Worm (Caenorhabditis elegans) whole organism, young adult: ENCODE data around the gene T07F8.1.
A peak's percentile ranks its signal among the peaks of the same experiment; 100 is the strongest.

Experiments used
- B0019.2 ChIP-seq: fragments of 200-800 bp; sonication (Bioruptor generic); conservative IDR thresholded peaks from 2 replicates; pipeline ENCODE4 v1.3.6; 2022; ENCODE audit warnings: missing genetic modification reagents, missing genetic modification characterization, missing compliant biosample characterization
- B0336.3 ChIP-seq: fragments of 200-800 bp; sonication (Bioruptor generic); IDR thresholded peaks from 2 replicates; pipeline ENCODE4 v1.3.6; 2022; ENCODE audit warnings: missing genetic modification characterization, missing compliant biosample characterization
- F10E7.11 ChIP-seq: sonication (generic microtip); optimal IDR thresholded peaks from 2 replicates; lab custom pipeline; 2017; ENCODE audit warnings: mild to moderate bottlenecking, missing genetic modification characterization, moderate library complexity, missing compliant biosample characterization
- F23B12.7 ChIP-seq: sonication (generic microtip); optimal IDR thresholded peaks from 2 replicates; lab custom pipeline; 2017; ENCODE audit warnings: missing genetic modification characterization, mild to moderate bottlenecking, missing compliant biosample characterization, antibody characterized with exemption, moderate library complexity; ENCODE audit not compliant: insufficient read depth
- F33H1.4 ChIP-seq: fragments of 200-800 bp; sonication (Bioruptor generic); IDR thresholded peaks from 2 replicates; pipeline ENCODE4 v1.3.6; 2022; ENCODE audit warnings: missing genetic modification reagents, missing genetic modification characterization, missing compliant biosample characterization
- F39B2.1 ChIP-seq: fragments of 200-800 bp; sonication (Bioruptor generic); IDR thresholded peaks from 2 replicates; pipeline ENCODE4 v1.3.6; 2022; ENCODE audit warnings: missing genetic modification reagents, missing genetic modification characterization, missing compliant biosample characterization
- Y53G8AR.9 ChIP-seq: fragments of 200-800 bp; sonication (Bioruptor generic); conservative IDR thresholded peaks from 2 replicates; pipeline ENCODE4 v1.3.6; 2022; ENCODE audit warnings: missing genetic modification reagents, missing genetic modification characterization, missing compliant biosample characterization
- Y56A3A.18 ChIP-seq: fragments of 200-800 bp; sonication (Bioruptor generic); IDR thresholded peaks from 2 replicates; pipeline ENCODE4 v1.3.6; 2022; ENCODE audit warnings: missing genetic modification reagents, missing genetic modification characterization, missing compliant biosample characterization
- aptf-2 ChIP-seq: fragments of 200-800 bp; sonication (Bioruptor generic); conservative IDR thresholded peaks from 2 replicates; pipeline ENCODE4 v1.3.6; 2022; ENCODE audit warnings: missing genetic modification reagents, missing genetic modification characterization, missing compliant biosample characterization
- attf-3 ChIP-seq: fragments of 200-800 bp; sonication (Bioruptor generic); conservative IDR thresholded peaks from 2 replicates; pipeline ENCODE4 v1.3.6; 2022; ENCODE audit warnings: missing genetic modification reagents, missing genetic modification characterization, missing compliant biosample characterization
- attf-6 ChIP-seq: fragments of 200-800 bp; sonication (Bioruptor generic); IDR thresholded peaks from 2 replicates; pipeline ENCODE4 v1.3.6; 2022; ENCODE audit warnings: missing genetic modification reagents, missing genetic modification characterization, missing compliant biosample characterization
- ceh-27 ChIP-seq: fragments of 200-800 bp; sonication (Bioruptor generic); optimal IDR thresholded peaks from 2 replicates; lab custom pipeline; 2018; ENCODE audit warnings: mild to moderate bottlenecking, missing genetic modification characterization, moderate library complexity, missing compliant biosample characterization
- ceh-58 ChIP-seq: fragments of 200-800 bp; sonication (Bioruptor generic); IDR thresholded peaks from 2 replicates; pipeline ENCODE4 v1.3.6; 2022; ENCODE audit warnings: missing genetic modification characterization, missing compliant biosample characterization
- ceh-79 ChIP-seq: sonication (generic microtip); optimal IDR thresholded peaks from 2 replicates; lab custom pipeline; 2017; ENCODE audit warnings: mild to moderate bottlenecking, missing genetic modification characterization, missing compliant biosample characterization
- dpff-1 ChIP-seq: sonication (generic microtip); optimal IDR thresholded peaks from 2 replicates; lab custom pipeline; 2017; ENCODE audit warnings: mild to moderate bottlenecking, missing genetic modification characterization, missing compliant biosample characterization
- egl-18 ChIP-seq: fragments of 200-800 bp; sonication (Bioruptor generic); IDR thresholded peaks from 2 replicates; pipeline ENCODE4 v1.3.6; 2022; ENCODE audit warnings: missing genetic modification reagents, missing genetic modification characterization, missing compliant biosample characterization
- ekl-4 ChIP-seq: fragments of 200-800 bp; sonication (Bioruptor generic); IDR thresholded peaks from 2 replicates; pipeline ENCODE4 v1.3.6; 2022; ENCODE audit warnings: missing genetic modification reagents, missing genetic modification characterization, missing compliant biosample characterization
- him-1 ChIP-seq: sonication (generic microtip); optimal IDR thresholded peaks from 2 replicates; lab custom pipeline; 2016; ENCODE audit warnings: missing genotype, missing genetic modification reagents, missing genetic modification characterization, missing compliant biosample characterization
- hsf-1 ChIP-seq: fragments of 200-800 bp; sonication (Bioruptor generic); IDR thresholded peaks from 2 replicates; pipeline ENCODE4 v1.3.6; 2022; ENCODE audit warnings: missing genetic modification reagents, missing genetic modification characterization, missing compliant biosample characterization
- lin-35 ChIP-seq, 3 experiments: fragments of 150-350 bp in 2 of 3; sonication (generic microtip) in 1 of 3; optimal IDR thresholded peaks; 2 replicates each; lab custom pipeline; 2014 to 2018; ENCODE audit warnings: missing biosample characterization in 3 of 3, missing genetic modification characterization in 3 of 3, missing genetic modification reagents in 3 of 3
- lin-40 ChIP-seq: sonication (generic microtip); optimal IDR thresholded peaks from 2 replicates; lab custom pipeline; 2016; ENCODE audit warnings: missing genetic modification characterization, mild to moderate bottlenecking, missing compliant biosample characterization, missing genotype, missing genetic modification reagents
- lin-54 ChIP-seq: fragments of 200-800 bp; sonication (Bioruptor generic); optimal IDR thresholded peaks from 2 replicates; lab custom pipeline; 2018; ENCODE audit warnings: mild to moderate bottlenecking, missing genetic modification characterization, missing compliant biosample characterization
- lsl-1 ChIP-seq: fragments of 200-800 bp; sonication (Bioruptor generic); optimal IDR thresholded peaks from 2 replicates; lab custom pipeline; 2018; ENCODE audit warnings: mild to moderate bottlenecking, missing genetic modification characterization, moderate library complexity, missing compliant biosample characterization
- madf-3 ChIP-seq: fragments of 200-800 bp; sonication (Bioruptor generic); IDR thresholded peaks from 2 replicates; pipeline ENCODE4 v1.3.6; 2022; ENCODE audit warnings: missing genetic modification reagents, missing genetic modification characterization, missing compliant biosample characterization
- madf-6 ChIP-seq: fragments of 200-800 bp; sonication (Bioruptor generic); IDR thresholded peaks from 2 replicates; pipeline ENCODE4 v1.3.6; 2022; ENCODE audit warnings: missing genetic modification reagents, missing genetic modification characterization, missing compliant biosample characterization
- nhr-120 ChIP-seq: fragments of 200-800 bp; sonication (Bioruptor generic); IDR thresholded peaks from 2 replicates; pipeline ENCODE4 v1.3.6; 2022; ENCODE audit warnings: missing genetic modification characterization, missing compliant biosample characterization
- nhr-179 ChIP-seq: sonication (generic microtip); optimal IDR thresholded peaks from 2 replicates; lab custom pipeline; 2016; ENCODE audit warnings: mild to moderate bottlenecking, missing genetic modification characterization, missing compliant biosample characterization
- nhr-90 ChIP-seq: sonication (generic microtip); optimal IDR thresholded peaks from 2 replicates; lab custom pipeline; 2016; ENCODE audit warnings: missing genotype, mild to moderate bottlenecking, missing genetic modification characterization, missing compliant biosample characterization
- rpc-1 ChIP-seq, 2 experiments: fragments of 150-350 bp in 1 of 2; sonication (generic microtip) in 1 of 2; optimal IDR thresholded peaks; 2 replicates each; lab custom pipeline; 2014 to 2018; ENCODE audit warnings: missing biosample characterization in 1 of 2, missing genetic modification characterization in 1 of 2, missing genetic modification reagents in 1 of 2, missing genotype in 1 of 2
- snpc-3.4 ChIP-seq: sonication (generic microtip); optimal IDR thresholded peaks from 2 replicates; lab custom pipeline; 2017; ENCODE audit warnings: missing genetic modification characterization, mild to moderate bottlenecking, missing compliant biosample characterization, antibody characterized with exemption, moderate library complexity, missing genotype, missing genetic modification reagents
- somi-1 ChIP-seq: fragments of 200-800 bp; sonication (Bioruptor generic); optimal IDR thresholded peaks from 2 replicates; lab custom pipeline; 2018; ENCODE audit warnings: mild to moderate bottlenecking, missing genetic modification characterization, missing compliant biosample characterization
- tbx-9 ChIP-seq: sonication (generic microtip); optimal IDR thresholded peaks from 2 replicates; lab custom pipeline; 2016; ENCODE audit warnings: borderline replicate concordance, missing genetic modification characterization, inconsistent platforms, missing compliant biosample characterization
- tlf-1 ChIP-seq: fragments of 200-800 bp; sonication (Bioruptor generic); optimal IDR thresholded peaks from 2 replicates; lab custom pipeline; 2018; ENCODE audit warnings: mild to moderate bottlenecking, missing genetic modification characterization, missing compliant biosample characterization
- unc-62 ChIP-seq: fragments of 150-350 bp; optimal IDR thresholded peaks from 2 replicates; lab custom pipeline; 2014; ENCODE audit warnings: missing biosample characterization, missing genetic modification reagents, missing genetic modification characterization

T07F8.1 gene

DNA sequence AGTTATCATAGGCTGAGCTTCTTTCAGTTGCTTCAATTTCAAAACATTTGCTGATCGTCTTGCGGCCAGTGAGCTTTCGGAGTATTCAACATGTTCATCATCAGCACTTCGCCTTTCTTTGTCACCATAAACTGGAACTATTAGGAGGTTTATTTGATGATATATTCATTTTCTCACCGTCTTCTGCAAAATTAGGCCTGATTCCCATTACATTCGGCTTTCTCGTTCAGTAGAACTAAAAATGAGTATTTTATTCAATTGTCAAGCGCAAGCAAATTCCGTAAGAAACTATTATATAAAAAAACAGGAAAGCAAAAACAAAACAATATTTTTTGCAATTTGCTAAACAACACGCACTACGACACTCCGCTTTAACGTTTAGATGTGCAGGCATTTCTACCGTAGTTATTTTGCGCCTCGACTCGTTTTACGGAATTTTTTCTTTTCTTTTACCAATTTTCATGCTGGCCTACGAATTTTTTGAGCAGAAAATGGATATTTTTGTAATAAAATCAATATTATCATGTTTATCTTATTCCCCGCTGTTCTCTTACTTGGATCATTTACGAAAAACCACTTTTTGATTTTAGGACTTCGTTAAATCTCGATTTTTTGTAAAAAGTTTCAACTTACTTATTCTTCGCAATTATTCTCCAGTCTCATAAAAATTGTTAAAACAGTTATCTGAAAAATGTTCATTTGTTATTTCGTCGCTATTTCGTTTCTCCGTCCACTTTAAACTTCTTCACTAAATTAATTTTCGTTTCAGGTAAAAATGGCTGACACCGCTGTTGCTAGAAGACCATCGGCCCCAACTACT lies 43.2 kb upstream of the T07F8.1 start, which contains the start of the genes farl-11 and rpl-33 (continued):
- TF ChIP-seq dpff-1 (tag; lab: Kevin White, UChicago), result no peak
- TF ChIP-seq snpc-3.4 (tag; lab: Kevin White, UChicago), result no peak
- TF ChIP-seq lin-35 (GFP tag; optimal IDR thresholded peaks at IDR 0.05; lab: Kevin White, UChicago), result peak in 1 of 3 experiments; percentile 51

DNA sequence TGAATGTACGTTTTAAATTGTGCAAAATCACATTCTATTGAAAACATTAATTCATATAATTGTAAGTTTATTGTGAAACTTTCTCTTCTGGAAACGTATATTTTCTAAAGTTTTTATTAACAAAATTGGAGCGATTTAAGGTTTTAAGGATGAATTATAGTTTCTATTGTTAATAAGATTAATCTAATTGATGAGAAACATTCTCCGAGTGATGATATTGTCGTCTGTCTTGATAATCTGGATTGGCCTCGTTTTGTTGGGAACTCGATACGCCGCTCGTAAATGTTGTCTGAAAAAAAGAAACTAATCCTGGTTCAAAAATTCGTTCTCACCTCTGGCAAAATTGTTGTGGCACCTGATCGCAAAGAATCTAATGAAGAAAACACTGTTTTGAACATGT lies 41.9 kb upstream of the T07F8.1 start:
- TF ChIP-seq ekl-4 (GFP tag; lab: Robert Waterston, UW) (peak; percentile 62; the same call in 1 of the 2 replicates), Y53G8AR.9 (0 out of 2 replicates have a peak, but pooled peaks have one; percentile 33), ceh-58 (GFP tag; lab: Robert Waterston, UW) (no peak), nhr-179 (tag; lab: Kevin White, UChicago) (no peak), lin-54 (GFP tag; lab: Kevin White, UChicago) (peak; percentile 25), B0019.2 (GFP tag; lab: Robert Waterston, UW) (no peak), F33H1.4 (GFP tag; lab: Robert Waterston, UW) (0 out of 2 replicates have a peak, but pooled peaks have one; percentile 5), madf-6 (GFP tag; lab: Robert Waterston, UW) (peak; percentile 67), madf-3 (0 out of 2 replicates have a peak, but pooled peaks have one; percentile 6), attf-6 (GFP tag; lab: Robert Waterston, UW) (peak; percentile 43; the same call in 1 of the 2 replicates), snpc-3.4 (tag; lab: Kevin White, UChicago) (peak; percentile 3), F39B2.1 (peak; percentile 51; the same call in 1 of the 2 replicates), ceh-27 (GFP tag; lab: Kevin White, UChicago) (no peak)

DNA sequence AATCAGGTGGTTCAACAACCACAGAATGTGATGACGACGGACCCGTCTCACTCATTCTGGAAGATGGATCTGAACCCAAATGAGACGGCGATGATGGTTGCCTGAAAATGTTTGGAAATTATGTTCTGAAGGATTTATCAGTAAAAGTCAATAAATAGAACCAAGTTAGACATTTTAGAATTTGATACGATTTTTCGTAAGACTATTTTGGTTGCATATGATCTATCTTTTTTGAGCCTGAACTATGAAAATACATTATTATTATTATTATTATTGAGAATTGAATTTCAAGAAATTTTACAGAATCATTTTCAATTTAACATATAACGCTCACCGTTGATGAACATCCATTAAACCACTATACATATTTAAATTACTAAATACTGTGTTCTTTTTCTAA lies 38.2 kb upstream of the T07F8.1 start, which contains the start of gene F10E7.9:
Gene F10E7.9 (minus strand): TSS at position 101 of the 400 bp plus-strand sequence.
- no peak for TF ChIP-seq B0336.3
- TF ChIP-seq aptf-2, result no peak
- no peak for TF ChIP-seq tlf-1 (GFP tag; lab: Kevin White, UChicago)
- TF ChIP-seq ceh-27 (GFP tag; lab: Kevin White, UChicago), result no peak
- no peak for TF ChIP-seq rpc-1 (optimal IDR thresholded peaks at IDR 0.05; lab: Kevin White, UChicago)
- no peak for TF ChIP-seq rpc-1 (tag; optimal IDR thresholded peaks at IDR 0.05; lab: Kevin White, UChicago)
- TF ChIP-seq unc-62 (GFP tag; lab: Kevin White, UChicago), result no peak
- TF ChIP-seq hsf-1 (GFP tag; lab: Robert Waterston, UW), result no peak
- no peak for TF ChIP-seq ceh-79 (tag; lab: Kevin White, UChicago)
- TF ChIP-seq F10E7.11 (tag; lab: Kevin White, UChicago), result no peak
- TF ChIP-seq nhr-120 (GFP tag; lab: Robert Waterston, UW), result no peak
- TF ChIP-seq lin-40, result no peak
- no peak for TF ChIP-seq nhr-90 (tag; lab: Kevin White, UChicago)

DNA sequence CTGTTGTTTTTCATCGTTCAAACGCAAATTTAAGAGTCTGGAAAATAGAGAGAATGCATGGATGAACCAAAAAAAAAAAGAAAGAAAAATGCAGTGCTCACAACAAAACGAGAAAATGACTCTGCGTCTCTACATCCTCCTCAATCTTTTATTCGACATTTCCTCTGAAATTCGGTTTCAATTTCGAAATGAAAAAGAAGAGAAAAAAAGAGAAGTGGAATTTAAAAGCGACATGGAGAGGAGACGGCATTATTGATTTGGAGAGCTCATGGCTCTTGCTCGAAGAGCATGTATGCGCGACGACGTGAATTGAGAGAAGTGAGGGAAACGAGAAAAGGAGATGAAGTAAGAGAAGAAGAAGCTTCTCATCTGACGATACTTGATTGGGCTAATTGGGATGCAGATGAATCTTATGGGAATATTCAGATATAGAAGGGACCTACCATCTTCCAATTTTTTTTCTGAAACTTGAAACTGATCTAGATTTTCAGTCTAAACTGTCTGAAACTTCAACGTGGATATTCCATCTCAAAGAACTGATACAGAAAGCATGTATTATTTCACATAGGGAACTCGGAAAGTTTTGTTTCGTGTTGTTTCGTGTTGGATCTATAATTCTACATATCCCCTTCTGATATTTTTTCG lies 37.1 kb upstream of the T07F8.1 start:
- TF ChIP-seq F10E7.11 (tag; lab: Kevin White, UChicago) (peak; percentile 21), unc-62 (GFP tag; lab: Kevin White, UChicago) (no peak)

DNA sequence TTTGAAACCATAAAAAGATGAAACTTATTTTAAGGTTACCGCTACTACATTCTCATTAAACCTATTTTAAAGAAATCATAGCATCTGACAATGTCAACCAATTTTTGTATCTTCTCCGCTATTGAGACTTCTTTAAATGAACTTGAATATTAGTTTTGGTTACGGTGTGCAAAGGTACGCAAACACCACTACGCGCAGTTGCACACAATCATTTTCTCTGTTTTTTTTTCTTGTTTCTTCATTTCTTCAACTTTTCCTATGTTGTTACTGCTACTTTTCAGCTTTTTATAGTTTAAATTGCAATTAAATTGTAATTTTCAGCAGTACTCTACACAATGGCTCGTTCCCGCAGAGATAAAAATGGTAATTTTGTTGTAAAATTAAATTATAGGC lies 36.5 kb upstream of the T07F8.1 start, which contains the start of gene F10E7.5:
Gene F10E7.5 (plus strand): TSS at position 322 of the 393 bp plus-strand sequence.
- no peak for TF ChIP-seq somi-1 (GFP tag; lab: Kevin White, UChicago)
- no peak for TF ChIP-seq Y56A3A.18 (GFP tag; lab: Robert Waterston, UW)
- TF ChIP-seq tbx-9 (tag; lab: Kevin White, UChicago), result no peak
- no peak for TF ChIP-seq egl-18 (GFP tag; lab: Robert Waterston, UW)
- peak; percentile 74 for TF ChIP-seq lsl-1 (GFP tag; lab: Kevin White, UChicago)
- peak in 1 of 3 experiments; percentile 50 for TF ChIP-seq lin-35 (GFP tag; optimal IDR thresholded peaks at IDR 0.05; lab: Kevin White, UChicago)
- TF ChIP-seq attf-3 (GFP tag; lab: Robert Waterston, UW), result peak; percentile 65
- peak; percentile 23 for TF ChIP-seq F23B12.7 (tag; lab: Kevin White, UChicago)
- peak; percentile 23 for TF ChIP-seq him-1 (tag; lab: Kevin White, UChicago)
- TF ChIP-seq, all 124 proteins: peak for 5
